Worm (Caenorhabditis elegans) whole organism, mixed stage, embryonic: ENCODE results near the gene alkb-8.

Experiments
- M03D4.4 ChIP-seq: sonication (generic microtip); optimal IDR thresholded peaks from 2 replicates; lab custom pipeline; 2017; ENCODE audit warnings: mild to moderate bottlenecking, missing genetic modification characterization, missing compliant biosample characterization
- bed-3 ChIP-seq: fragments of 200-800 bp; sonication (Bioruptor generic); optimal IDR thresholded peaks from 3 replicates; lab custom pipeline; 2018; ENCODE audit warnings: mild to moderate bottlenecking, missing genetic modification characterization, moderate library complexity, missing compliant biosample characterization
- blmp-1 ChIP-seq: fragments of 150-350 bp; optimal IDR thresholded peaks from 2 replicates; lab custom pipeline; 2014; ENCODE audit warnings: missing biosample characterization, missing genetic modification characterization
- ceh-43 ChIP-seq: fragments of 200-800 bp; sonication (Bioruptor generic); optimal IDR thresholded peaks from 2 replicates; lab custom pipeline; 2018; ENCODE audit warnings: mild to moderate bottlenecking, missing genetic modification characterization, moderate library complexity, missing compliant biosample characterization
- ces-1 ChIP-seq: fragments of 150-350 bp; optimal IDR thresholded peaks from 2 replicates; lab custom pipeline; 2014; ENCODE audit warnings: missing biosample characterization, missing genetic modification reagents, missing genetic modification characterization
- cnd-1 ChIP-seq: fragments of 200-800 bp; sonication (Bioruptor generic); optimal IDR thresholded peaks from 2 replicates; lab custom pipeline; 2018; ENCODE audit warnings: mild to moderate bottlenecking, missing genetic modification characterization, missing compliant biosample characterization
- elt-3 ChIP-seq: fragments of 150-350 bp; optimal IDR thresholded peaks from 2 replicates; lab custom pipeline; 2014; ENCODE audit warnings: missing biosample characterization, missing genetic modification characterization
- ham-2 ChIP-seq: fragments of 200-800 bp; sonication (Bioruptor generic); optimal IDR thresholded peaks from 2 replicates; lab custom pipeline; 2018; ENCODE audit warnings: mild to moderate bottlenecking, missing genetic modification characterization, missing compliant biosample characterization
- hlh-1 ChIP-seq: fragments of 150-350 bp; optimal IDR thresholded peaks from 2 replicates; lab custom pipeline; 2014; ENCODE audit warnings: missing biosample characterization, missing genetic modification reagents, missing genetic modification characterization
- lin-13 ChIP-seq: fragments of 150-350 bp; optimal IDR thresholded peaks from 2 replicates; lab custom pipeline; 2014; ENCODE audit warnings: missing biosample characterization, missing genetic modification characterization
- lin-32 ChIP-seq: fragments of 200-800 bp; sonication (Bioruptor generic); optimal IDR thresholded peaks from 2 replicates; lab custom pipeline; 2018; ENCODE audit warnings: mild to moderate bottlenecking, missing genetic modification characterization, missing compliant biosample characterization
- lsy-2 ChIP-seq: fragments of 150-350 bp; optimal IDR thresholded peaks from 2 replicates; lab custom pipeline; 2014; ENCODE audit warnings: missing biosample characterization, missing genetic modification characterization
- mep-1 ChIP-seq: fragments of 150-350 bp; optimal IDR thresholded peaks from 2 replicates; lab custom pipeline; 2017; ENCODE audit warnings: missing biosample characterization, missing genetic modification reagents, missing genetic modification characterization, inconsistent platforms
- nhr-12 ChIP-seq: fragments of 150-350 bp; optimal IDR thresholded peaks from 2 replicates; lab custom pipeline; 2014; ENCODE audit warnings: missing biosample characterization, missing genetic modification characterization
- nhr-2 ChIP-seq: fragments of 150-350 bp; optimal IDR thresholded peaks from 2 replicates; lab custom pipeline; 2014; ENCODE audit warnings: missing biosample characterization, missing genetic modification characterization
- nhr-237 ChIP-seq: fragments of 150-350 bp; optimal IDR thresholded peaks from 2 replicates; lab custom pipeline; 2014; ENCODE audit warnings: missing biosample characterization, missing genetic modification characterization
- nhr-28 ChIP-seq: fragments of 150-350 bp; optimal IDR thresholded peaks from 2 replicates; lab custom pipeline; 2014; ENCODE audit warnings: missing biosample characterization, missing genetic modification characterization
- nhr-76 ChIP-seq: sonication (generic microtip); optimal IDR thresholded peaks from 2 replicates; lab custom pipeline; 2017; ENCODE audit warnings: missing biosample characterization, missing genetic modification characterization
- pha-4 ChIP-seq: fragments of 150-350 bp; optimal IDR thresholded peaks from 2 replicates; lab custom pipeline; 2018; ENCODE audit warnings: missing biosample characterization, missing genetic modification reagents, missing genetic modification characterization
- sem-2 ChIP-seq: fragments of 200-800 bp; sonication (Bioruptor generic); optimal IDR thresholded peaks from 2 replicates; lab custom pipeline; 2018; ENCODE audit warnings: mild to moderate bottlenecking, missing genetic modification characterization, missing compliant biosample characterization
- snpc-4 ChIP-seq: fragments of 150-350 bp; optimal IDR thresholded peaks from 2 replicates; lab custom pipeline; 2014; ENCODE audit warnings: missing biosample characterization, missing genetic modification characterization
- sptf-1 ChIP-seq: sonication (generic microtip); optimal IDR thresholded peaks from 2 replicates; lab custom pipeline; 2017; ENCODE audit warnings: mild to moderate bottlenecking, missing genetic modification characterization, moderate library complexity, missing compliant biosample characterization
- tbx-8 ChIP-seq: fragments of 200-800 bp; sonication (Bioruptor generic); optimal IDR thresholded peaks from 2 replicates; lab custom pipeline; 2018; ENCODE audit warnings: mild to moderate bottlenecking, missing genetic modification characterization, moderate library complexity, missing compliant biosample characterization
- unc-62 ChIP-seq: fragments of 150-350 bp; optimal IDR thresholded peaks from 2 replicates; lab custom pipeline; 2014; ENCODE audit warnings: missing biosample characterization, missing genetic modification reagents, missing genetic modification characterization
- zip-8 ChIP-seq: fragments of 150-350 bp; optimal IDR thresholded peaks from 2 replicates; lab custom pipeline; 2014; ENCODE audit warnings: missing biosample characterization, missing genetic modification characterization
- ztf-11 ChIP-seq: fragments of 150-350 bp; optimal IDR thresholded peaks from 2 replicates; lab custom pipeline; 2014; ENCODE audit warnings: missing biosample characterization, missing genetic modification characterization

Gene alkb-8

ce11 chrIII:3699275-3699674 is 9.9 kb upstream of the alkb-8 start, which contains the start of gene cyn-9:
Gene cyn-9, minus strand, starts transcription at chrIII:3699640.
- TF ChIP-seq unc-62 (no peak), zip-8 (tag; lab: Kevin White, UChicago) (no peak), nhr-28 (tag; lab: Kevin White, UChicago) (no peak), nhr-76 (tag; lab: Kevin White, UChicago) (no peak), ztf-11 (tag; lab: Kevin White, UChicago) (no peak), hlh-1 (tag; lab: Kevin White, UChicago) (no peak)

DNA sequence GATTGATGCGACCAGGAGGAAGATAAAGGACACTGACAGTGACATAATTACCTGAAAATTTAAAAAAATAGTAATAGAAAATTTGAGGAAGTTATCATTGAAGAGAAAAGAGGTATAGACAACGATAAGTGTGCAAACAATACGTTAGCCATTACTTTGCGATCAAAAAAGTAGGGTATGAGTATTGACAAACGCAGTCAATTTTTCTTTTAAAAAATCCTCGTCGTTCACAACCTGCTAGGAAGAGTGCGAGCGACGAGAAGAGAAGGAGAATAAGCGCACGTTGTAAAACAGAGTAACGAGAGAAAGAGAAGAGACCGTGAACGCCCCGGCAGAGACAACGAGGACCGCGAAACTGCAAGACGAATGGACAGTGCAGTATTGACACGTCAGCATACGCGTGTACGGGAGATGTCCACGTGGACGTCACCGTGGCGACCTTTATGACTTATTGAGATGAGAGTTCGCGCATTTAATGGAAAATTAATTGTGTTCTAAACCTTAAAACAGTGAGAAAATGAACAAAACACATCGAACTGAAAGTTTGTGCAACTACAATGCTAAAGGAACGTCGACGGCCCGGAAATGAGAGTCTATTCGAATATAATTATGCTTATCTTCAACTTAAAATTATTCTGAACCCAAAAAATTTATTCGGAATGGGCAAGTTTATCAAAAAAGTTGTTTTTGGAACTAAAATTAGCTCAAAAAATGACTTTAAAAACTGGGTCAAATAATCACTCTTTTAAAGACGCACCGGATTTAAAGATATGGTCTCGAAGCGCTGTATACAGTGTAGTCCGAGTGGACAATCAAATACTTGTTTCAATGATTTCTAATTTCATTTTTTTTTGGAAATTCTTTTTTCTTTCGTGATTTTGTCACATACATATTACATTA is 7.5 kb upstream of the alkb-8 start, which contains the start of the genes pdi-1 and C14B1.2:
pdi-1 (minus strand) TSS at position 51 of the 900 bp plus-strand sequence.
C14B1.2 (plus strand) TSS at position 850 of the 900 bp plus-strand sequence.
- peak; percentile 63 for TF ChIP-seq nhr-2 (tag; lab: Kevin White, UChicago)
- peak; percentile 16 for TF ChIP-seq sptf-1 (tag; lab: Kevin White, UChicago)
- no peak for TF ChIP-seq ceh-43 (GFP tag; lab: Kevin White, UChicago)
- peak; percentile 18 for TF ChIP-seq M03D4.4 (tag; lab: Kevin White, UChicago)
- no peak for TF ChIP-seq unc-62
- peak; percentile 50 for TF ChIP-seq ham-2 (GFP tag; lab: Kevin White, UChicago)
- no peak for TF ChIP-seq blmp-1 (tag; lab: Kevin White, UChicago)
- no peak for TF ChIP-seq nhr-76 (tag; lab: Kevin White, UChicago)
- TF ChIP-seq lsy-2 (tag; lab: Kevin White, UChicago): no peak

ce11 chrIII:3703397-3703796 is 5.7 kb upstream of the alkb-8 start, which contains the start of gene C14B1.3:
Gene C14B1.3, plus strand, starts transcription at chrIII:3703564.
- TF ChIP-seq lsy-2 (tag; lab: Kevin White, UChicago) (peak; percentile 5), ham-2 (GFP tag; lab: Kevin White, UChicago) (no peak)
- TF ChIP-seq, all 35 proteins: peak for 1

DNA sequence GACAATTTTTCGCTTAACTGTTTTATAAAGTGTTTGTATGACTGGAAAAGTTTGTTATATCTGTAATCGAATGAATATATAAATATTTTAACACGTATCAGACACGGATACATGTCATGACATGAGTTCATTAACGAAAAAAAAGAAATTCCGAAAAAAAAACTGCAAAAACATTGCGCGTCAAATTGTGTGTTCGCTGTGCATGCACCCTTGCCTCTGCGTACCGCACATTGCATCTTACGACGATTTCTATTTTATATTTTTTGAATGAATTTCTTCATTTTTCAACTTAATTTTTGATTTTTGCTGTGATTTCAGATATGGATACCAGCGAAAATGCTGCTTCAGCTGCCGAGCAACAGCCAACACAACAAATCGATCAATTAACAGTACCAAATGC is 4.2 kb upstream of the alkb-8 start, which contains the start of gene wdr-5.1:
wdr-5.1 (plus strand) TSS at position 319 of the 400 bp plus-strand sequence.
- TF ChIP-seq nhr-12 (tag; lab: Kevin White, UChicago) (no peak), zip-8 (tag; lab: Kevin White, UChicago) (no peak), lsy-2 (tag; lab: Kevin White, UChicago) (peak; percentile 55), sem-2 (GFP tag; lab: Kevin White, UChicago) (no peak), ces-1 (peak; percentile 12), lin-32 (GFP tag; lab: Kevin White, UChicago) (no peak)

ce11 chrIII:3706586-3706985 is 2.5 kb upstream of the alkb-8 start, which contains the start of gene dph-1:
Gene dph-1, plus strand, starts transcription at chrIII:3706886.
- no peak for TF ChIP-seq mep-1
- TF ChIP-seq pha-4: no peak
- TF ChIP-seq sptf-1 (tag; lab: Kevin White, UChicago): no peak
- TF ChIP-seq snpc-4 (tag; lab: Kevin White, UChicago): no peak
- TF ChIP-seq cnd-1 (tag; lab: Kevin White, UChicago): no peak
- no peak for TF ChIP-seq nhr-28 (tag; lab: Kevin White, UChicago)
- TF ChIP-seq bed-3 (GFP tag; lab: Kevin White, UChicago): no peak
- no peak for TF ChIP-seq elt-3 (tag; lab: Kevin White, UChicago)
- no peak for TF ChIP-seq nhr-237 (tag; lab: Kevin White, UChicago)
- no peak for TF ChIP-seq blmp-1 (tag; lab: Kevin White, UChicago)
- TF ChIP-seq tbx-8 (GFP tag; lab: Kevin White, UChicago): no peak

DNA sequence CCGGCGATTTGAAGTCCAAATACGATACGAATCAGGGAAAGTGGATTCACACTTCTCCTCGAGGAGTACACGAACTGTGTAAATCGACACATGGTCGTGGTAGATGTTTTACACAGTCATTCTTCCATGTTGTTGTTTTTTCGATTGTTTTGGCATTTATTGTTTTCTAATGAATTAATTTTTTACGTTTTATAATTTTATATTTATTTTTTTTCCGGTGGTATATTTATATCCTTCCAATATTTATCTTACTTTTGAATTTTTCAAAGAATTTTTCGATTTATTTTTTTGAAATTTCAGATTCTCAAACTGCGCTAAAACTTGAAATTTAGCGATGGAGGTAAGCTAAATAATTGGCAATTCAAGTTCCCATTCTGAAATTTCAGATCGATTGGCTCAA is 4.0 kb downstream of the alkb-8 start, which contains the start of gene nrde-1:
nrde-1 (plus strand) TSS at position 301 of the 400 bp plus-strand sequence.
- TF ChIP-seq unc-62 (no peak), elt-3 (tag; lab: Kevin White, UChicago) (no peak), lin-32 (GFP tag; lab: Kevin White, UChicago) (no peak), nhr-28 (tag; lab: Kevin White, UChicago) (no peak), nhr-237 (tag; lab: Kevin White, UChicago) (no peak), ces-1 (no peak), lin-13 (tag; lab: Kevin White, UChicago) (no peak)
